Fruit fly (Drosophila melanogaster) whole organism, pupa: ENCODE measurements around the gene CG13982.
A peak's percentile ranks its signal among the peaks of the same experiment; 100 is the strongest.

Source experiments
- CG10348 ChIP-seq: fragments of 200-800 bp; sonication (Bioruptor generic); IDR thresholded peaks from 2 replicates; pipeline ENCODE4 v1.3.6; 2022; ENCODE audit warnings: missing biosample characterization, missing genetic modification characterization
- CG12605 ChIP-seq: fragments of 200-800 bp; sonication (Bioruptor generic); IDR thresholded peaks from 2 replicates; pipeline ENCODE4 v1.3.6; 2022; ENCODE audit warnings: missing biosample characterization, missing genetic modification characterization
- CG13204 ChIP-seq: fragments of 200-800 bp; sonication (Bioruptor generic); optimal IDR thresholded peaks from 2 replicates; lab custom pipeline; 2018; ENCODE audit warnings: missing biosample characterization, mild to moderate bottlenecking, missing genetic modification characterization, moderate library complexity
- CG14655 ChIP-seq: fragments of 200-800 bp; sonication (Bioruptor generic); optimal IDR thresholded peaks from 3 replicates; lab custom pipeline; 2017; ENCODE audit warnings: mild to moderate bottlenecking, missing biosample characterization, missing genetic modification reagents, missing genetic modification characterization
- CG15710 ChIP-seq: fragments of 200-800 bp; sonication (Bioruptor generic); optimal IDR thresholded peaks from 2 replicates; lab custom pipeline; 2018; ENCODE audit warnings: missing biosample characterization, mild to moderate bottlenecking, missing genetic modification characterization, moderate library complexity
- CG17806 ChIP-seq: fragments of 200-800 bp; sonication (Bioruptor generic); optimal IDR thresholded peaks from 2 replicates; lab custom pipeline; 2018; ENCODE audit warnings: missing biosample characterization, mild to moderate bottlenecking, missing genetic modification characterization, moderate library complexity
- CG32121 ChIP-seq: fragments of 200-800 bp; sonication (Bioruptor generic); IDR thresholded peaks from 2 replicates; pipeline ENCODE4 v1.3.6; 2022; ENCODE audit warnings: missing biosample characterization, missing genetic modification characterization
- CG34367 ChIP-seq: fragments of 200-800 bp; sonication (Bioruptor generic); optimal IDR thresholded peaks from 2 replicates; lab custom pipeline; 2018; ENCODE audit warnings: missing biosample characterization, mild to moderate bottlenecking, missing genetic modification characterization
- CG4496 ChIP-seq: fragments of 200-800 bp; sonication (Bioruptor generic); IDR thresholded peaks from 3 replicates; pipeline ENCODE4 v1.3.6; 2022; ENCODE audit warnings: missing biosample characterization, missing genetic modification characterization
- CG8159 ChIP-seq: fragments of 200-800 bp; sonication (Bioruptor generic); optimal IDR thresholded peaks from 3 replicates; lab custom pipeline; 2018; ENCODE audit warnings: missing biosample characterization, mild to moderate bottlenecking, missing genetic modification characterization, moderate library complexity
- CG8301 ChIP-seq: fragments of 200-800 bp; sonication (Bioruptor generic); optimal IDR thresholded peaks from 2 replicates; lab custom pipeline; 2018; ENCODE audit warnings: missing biosample characterization, mild to moderate bottlenecking, missing genetic modification characterization
- CG9948 ChIP-seq: fragments of 200-800 bp; sonication (Bioruptor generic); optimal IDR thresholded peaks from 2 replicates; lab custom pipeline; 2018; ENCODE audit warnings: missing biosample characterization, mild to moderate bottlenecking, missing genetic modification characterization, moderate library complexity
- D1 ChIP-seq: fragments of 200-800 bp; sonication (Bioruptor generic); optimal IDR thresholded peaks from 2 replicates; lab custom pipeline; 2018; ENCODE audit warnings: missing biosample characterization, mild to moderate bottlenecking, missing genetic modification characterization, moderate library complexity
- EcR ChIP-seq: fragments of 200-800 bp; sonication (Bioruptor generic); optimal IDR thresholded peaks from 3 replicates; lab custom pipeline; 2019; ENCODE audit warnings: missing biosample characterization, missing genetic modification characterization, mild to moderate bottlenecking, moderate library complexity, missing genetic modification reagents
- Ets98B ChIP-seq: fragments of 200-800 bp; sonication (Bioruptor generic); IDR thresholded peaks from 2 replicates; pipeline ENCODE4 v1.3.6; 2022; ENCODE audit warnings: missing biosample characterization, missing genetic modification characterization
- Pif1A ChIP-seq: fragments of 200-800 bp; sonication (Bioruptor generic); optimal IDR thresholded peaks from 3 replicates; lab custom pipeline; 2016; ENCODE audit warnings: missing biosample characterization, missing genetic modification characterization
- Pif1B ChIP-seq: fragments of 200-800 bp; sonication (Bioruptor generic); optimal IDR thresholded peaks from 3 replicates; lab custom pipeline; 2016; ENCODE audit warnings: missing biosample characterization, missing genetic modification characterization
- Snoo ChIP-seq: fragments of 200-800 bp; sonication (Bioruptor generic); optimal IDR thresholded peaks from 3 replicates; lab custom pipeline; 2017; ENCODE audit warnings: missing biosample characterization, mild to moderate bottlenecking, missing genetic modification characterization, inconsistent platforms
- fd96Ca ChIP-seq: fragments of 200-800 bp; sonication (Bioruptor generic); IDR thresholded peaks from 3 replicates; pipeline ENCODE4 v1.3.6; 2022; ENCODE audit warnings: missing biosample characterization, missing genetic modification characterization
- gl ChIP-seq: fragments of 200-800 bp; sonication (Bioruptor generic); optimal IDR thresholded peaks from 2 replicates; lab custom pipeline; 2018; ENCODE audit warnings: missing biosample characterization, mild to moderate bottlenecking, missing genetic modification characterization
- rn ChIP-seq: fragments of 200-800 bp; sonication (Bioruptor generic); IDR thresholded peaks from 2 replicates; pipeline ENCODE4 v1.3.6; 2022; ENCODE audit warnings: missing biosample characterization, missing genetic modification characterization

CG13982 gene

DNA sequence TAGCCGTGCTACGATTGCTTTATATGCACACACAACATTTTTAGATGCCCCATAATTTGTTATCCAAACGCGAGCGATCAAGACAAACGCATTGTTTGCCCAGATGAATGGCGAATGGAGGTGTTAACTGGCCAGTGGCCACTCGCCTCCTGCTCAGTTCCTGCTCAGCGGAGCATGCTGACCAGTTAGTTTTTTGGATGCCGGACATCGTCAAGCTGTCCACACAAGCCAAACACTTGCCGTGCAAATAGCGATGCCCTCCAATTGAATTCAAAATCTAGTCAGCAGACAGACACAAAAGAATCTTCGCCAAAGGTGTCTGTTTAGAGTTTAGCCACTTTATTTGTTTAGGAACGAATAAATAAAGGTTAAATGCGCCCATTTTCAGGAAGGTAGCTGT, 50.1 kb downstream of the CG13982 start:
- TF ChIP-seq EcR (GFP tag; lab: Kevin White, UChicago) (no peak), gl (tag; lab: Kevin White, UChicago) (no peak), CG32121 (no peak), CG10348 (no peak), Pif1B (no peak), rn (GFP tag; lab: Robert Waterston, UW) (no peak), Pif1A (GFP tag; lab: Kevin White, UChicago) (no peak), CG8159 (tag; lab: Kevin White, UChicago) (no peak), CG34367 (tag; lab: Kevin White, UChicago) (no peak)

DNA sequence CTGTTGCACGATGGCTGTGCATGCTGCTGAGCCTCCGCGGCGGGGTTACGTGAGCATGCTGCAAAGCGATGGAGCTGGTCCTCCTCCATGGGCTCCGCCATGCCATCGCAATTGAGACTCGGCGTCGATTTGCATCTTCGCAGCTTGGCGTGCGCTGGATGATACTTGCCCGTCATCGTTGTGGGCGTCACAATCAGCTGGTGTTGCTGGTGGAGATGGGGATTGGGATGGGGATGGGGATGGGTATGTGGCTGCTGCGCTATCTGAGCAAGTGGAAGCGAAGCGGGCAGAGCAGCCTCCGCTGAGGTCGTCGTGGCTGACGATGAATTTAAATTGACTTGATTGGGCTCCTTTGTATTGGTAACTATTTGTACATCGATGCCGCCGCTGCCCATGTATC, 51.3 kb downstream of the CG13982 start:
- TF ChIP-seq CG17806 (tag; lab: Kevin White, UChicago) (no peak), CG4496 (no peak), CG10348 (no peak), CG8301 (tag; lab: Kevin White, UChicago) (no peak), CG34367 (tag; lab: Kevin White, UChicago) (no peak), CG12605 (GFP tag; lab: Robert Waterston, UW) (no peak), rn (GFP tag; lab: Robert Waterston, UW) (no peak), CG8159 (tag; lab: Kevin White, UChicago) (no peak), gl (tag; lab: Kevin White, UChicago) (no peak), CG14655 (GFP tag; lab: Kevin White, UChicago) (no peak), CG13204 (GFP tag; lab: Kevin White, UChicago) (peak; percentile 71), CG15710 (no peak), fd96Ca (GFP tag; lab: Robert Waterston, UW) (0 out of 3 replicates have a peak, but pooled peaks have one; percentile 37), D1 (tag; lab: Kevin White, UChicago) (no peak), Pif1A (GFP tag; lab: Kevin White, UChicago) (no peak), CG32121 (no peak), EcR (GFP tag; lab: Kevin White, UChicago) (peak; percentile 64), Ets98B (GFP tag; lab: Robert Waterston, UW) (no peak), Pif1B (no peak)

DNA sequence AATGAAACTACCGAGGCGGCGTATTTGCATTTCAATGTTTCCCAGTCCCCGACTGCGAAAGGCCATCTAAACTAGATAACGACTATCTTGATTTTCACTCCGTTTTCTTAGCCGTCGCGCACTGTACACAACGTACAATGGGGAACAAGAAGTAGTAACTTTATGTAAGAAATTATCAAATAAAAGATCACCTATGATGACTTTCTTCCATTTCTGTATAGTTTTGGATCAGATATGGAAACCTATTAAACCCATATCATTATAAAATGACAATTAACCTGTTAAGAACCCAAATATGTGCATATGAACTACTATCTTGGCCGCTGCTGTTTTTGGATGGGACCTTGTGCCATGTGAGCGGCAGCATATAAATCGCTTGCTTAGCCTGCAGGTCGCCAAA, 52.2 kb downstream of the CG13982 start:
- TF ChIP-seq CG17806 (tag; lab: Kevin White, UChicago) (no peak), Pif1A (GFP tag; lab: Kevin White, UChicago) (peak; percentile 12), CG14655 (GFP tag; lab: Kevin White, UChicago) (peak; percentile 21), D1 (tag; lab: Kevin White, UChicago) (no peak), CG32121 (no peak), CG8301 (tag; lab: Kevin White, UChicago) (peak; percentile 26), Snoo (tag; lab: Kevin White, UChicago) (no peak)

DNA sequence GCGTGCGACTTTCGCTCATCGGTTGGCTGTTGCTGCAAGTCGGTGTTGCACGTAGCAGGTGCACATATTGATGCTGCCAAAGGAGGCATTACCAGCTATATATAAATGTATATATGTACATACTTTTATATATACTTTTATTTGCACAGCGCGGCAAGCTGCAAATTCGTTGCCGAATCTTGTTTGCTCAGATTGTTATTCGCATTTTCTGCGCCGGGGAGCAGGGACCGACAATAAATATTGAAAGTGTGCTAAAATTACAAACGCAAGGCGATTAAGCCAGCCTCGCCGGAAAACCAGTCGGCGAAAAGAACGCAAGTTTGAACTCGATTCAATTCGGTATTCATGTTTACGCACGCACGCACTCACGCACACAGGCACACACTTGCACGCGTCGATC, 52.7 kb downstream of the CG13982 start:
- TF ChIP-seq gl (tag; lab: Kevin White, UChicago) (no peak), D1 (tag; lab: Kevin White, UChicago) (no peak), CG8159 (tag; lab: Kevin White, UChicago) (no peak), CG9948 (no peak), Pif1B (no peak), CG14655 (GFP tag; lab: Kevin White, UChicago) (no peak)
